Fruit fly (Drosophila melanogaster) whole organism, embryonic: ENCODE measurements around the gene CG33664.

Experiments used
- CG10543 ChIP-seq: fragments of 200-800 bp; sonication (Bioruptor generic); optimal IDR thresholded peaks from 3 replicates; lab custom pipeline; 2017; ENCODE audit warnings: missing biosample characterization, mild to moderate bottlenecking, missing genetic modification characterization, moderate library complexity
- CG10979 ChIP-seq: fragments of 200-800 bp; sonication (Bioruptor generic); optimal IDR thresholded peaks from 2 replicates; lab custom pipeline; 2018; ENCODE audit warnings: missing biosample characterization, mild to moderate bottlenecking, missing genetic modification characterization, moderate library complexity
- CG11456 ChIP-seq: fragments of 200-800 bp; sonication (Bioruptor generic); IDR thresholded peaks from 3 replicates; pipeline ENCODE4 v1.3.6; 2022; ENCODE audit warnings: missing biosample characterization, missing genetic modification characterization
- CG13424 ChIP-seq: fragments of 200-800 bp; sonication (Bioruptor generic); optimal IDR thresholded peaks from 2 replicates; lab custom pipeline; 2019; ENCODE audit warnings: missing biosample characterization, mild to moderate bottlenecking, missing genetic modification characterization, moderate library complexity
- CG13894 ChIP-seq: fragments of 200-800 bp; sonication (Bioruptor generic); optimal IDR thresholded peaks from 3 replicates; lab custom pipeline; 2018; ENCODE audit warnings: missing biosample characterization, mild to moderate bottlenecking, missing genetic modification characterization, moderate library complexity
- CG15514 ChIP-seq: fragments of 200-800 bp; sonication (Bioruptor generic); optimal IDR thresholded peaks from 3 replicates; lab custom pipeline; 2017; ENCODE audit warnings: missing biosample characterization, missing genetic modification characterization, mild to moderate bottlenecking, moderate library complexity, missing genetic modification reagents
- CG15601 ChIP-seq: fragments of 200-800 bp; sonication (Bioruptor generic); optimal IDR thresholded peaks from 3 replicates; lab custom pipeline; 2019; ENCODE audit warnings: missing biosample characterization, mild to moderate bottlenecking, missing genetic modification characterization, moderate library complexity
- CG16813 ChIP-seq: fragments of 200-800 bp; sonication (Bioruptor generic); IDR thresholded peaks from 3 replicates; pipeline ENCODE4 v1.3.6; 2022; ENCODE audit warnings: missing biosample characterization, missing genetic modification characterization; ENCODE audit not compliant: partially characterized antibody
- CG17912 ChIP-seq: fragments of 200-800 bp; sonication (Bioruptor generic); optimal IDR thresholded peaks from 2 replicates; lab custom pipeline; 2018; ENCODE audit warnings: missing biosample characterization, mild to moderate bottlenecking, missing genetic modification characterization
- CG2202 ChIP-seq: fragments of 200-800 bp; sonication (Bioruptor generic); optimal IDR thresholded peaks from 2 replicates; lab custom pipeline; 2018; ENCODE audit warnings: missing biosample characterization, mild to moderate bottlenecking, missing genetic modification characterization
- CG2712 ChIP-seq: fragments of 200-800 bp; optimal IDR thresholded peaks from 3 replicates; lab custom pipeline; 2019; ENCODE audit warnings: missing biosample characterization, mild to moderate bottlenecking, missing genetic modification characterization, moderate library complexity
- CG2889 ChIP-seq: fragments of 200-800 bp; sonication (Bioruptor generic); IDR thresholded peaks from 3 replicates; pipeline ENCODE4 v1.3.6; 2022; ENCODE audit warnings: missing biosample characterization, missing genetic modification characterization
- CG30020 ChIP-seq: fragments of 200-800 bp; optimal IDR thresholded peaks from 2 replicates; lab custom pipeline; 2019; ENCODE audit warnings: missing biosample characterization, mild to moderate bottlenecking, missing genetic modification characterization, moderate library complexity
- CG33213 ChIP-seq: fragments of 200-800 bp; sonication (Bioruptor generic); optimal IDR thresholded peaks from 3 replicates; lab custom pipeline; 2016; ENCODE audit warnings: missing biosample characterization, missing genetic modification characterization
- CG34422 ChIP-seq: fragments of 200-800 bp; sonication (Bioruptor generic); IDR thresholded peaks from 3 replicates; pipeline ENCODE4 v1.3.6; 2022; ENCODE audit warnings: missing biosample characterization, missing genetic modification characterization
- CG4617 ChIP-seq: fragments of 200-800 bp; sonication (Bioruptor generic); optimal IDR thresholded peaks from 3 replicates; lab custom pipeline; 2016; ENCODE audit warnings: missing biosample characterization, missing genetic modification characterization, borderline replicate concordance
- CG6683 ChIP-seq: fragments of 200-800 bp; sonication (Bioruptor generic); optimal IDR thresholded peaks from 2 replicates; lab custom pipeline; 2017; ENCODE audit warnings: missing biosample characterization, mild to moderate bottlenecking, missing genetic modification characterization, missing genetic modification reagents
- CG7556 ChIP-seq: fragments of 200-800 bp; sonication (Bioruptor generic); optimal IDR thresholded peaks from 2 replicates; lab custom pipeline; 2017; ENCODE audit warnings: missing biosample characterization, mild to moderate bottlenecking, missing genetic modification characterization
- CHES-1-like ChIP-seq: fragments of 200-800 bp; sonication (Bioruptor generic); optimal IDR thresholded peaks from 2 replicates; lab custom pipeline; 2016; ENCODE audit warnings: missing biosample characterization, missing genetic modification characterization
- Dref ChIP-seq: fragments of 200-800 bp; sonication (Bioruptor generic); IDR thresholded peaks from 2 replicates; pipeline ENCODE4 v1.3.6; 2022; ENCODE audit warnings: missing biosample characterization, missing genetic modification characterization
- Ets65A ChIP-seq: fragments of 200-800 bp; sonication (Bioruptor generic); peaks from one replicate; lab custom pipeline; 2016; ENCODE audit warnings: missing biosample characterization, missing genetic modification characterization
- H15 ChIP-seq: fragments of 200-800 bp; sonication (Bioruptor generic); IDR thresholded peaks from 3 replicates; pipeline ENCODE4 v1.3.6; 2022; ENCODE audit warnings: missing biosample characterization, missing genetic modification characterization
- HLH4C ChIP-seq: fragments of 200-800 bp; sonication (Bioruptor generic); IDR thresholded peaks from 3 replicates; pipeline ENCODE4 v1.3.6; 2022; ENCODE audit warnings: missing biosample characterization, missing genetic modification characterization; ENCODE audit not compliant: partially characterized antibody
- Lpt ChIP-seq: fragments of >200 bp; optimal IDR thresholded peaks from 2 replicates; lab custom pipeline; 2018; ENCODE audit warnings: missing biosample characterization, missing genetic modification characterization
- Max ChIP-seq: fragments of 200-800 bp; sonication (Bioruptor generic); optimal IDR thresholded peaks from 2 replicates; lab custom pipeline; 2016; ENCODE audit warnings: missing biosample characterization, mild to moderate bottlenecking, missing genetic modification characterization
- NC2α ChIP-seq: fragments of 200-800 bp; sonication (Bioruptor generic); optimal IDR thresholded peaks from 2 replicates; lab custom pipeline; 2016; ENCODE audit warnings: missing biosample characterization, missing genetic modification characterization
- Oaz ChIP-seq: fragments of 200-800 bp; sonication (Bioruptor generic); IDR thresholded peaks from 2 replicates; pipeline ENCODE4 v1.3.6; 2022; ENCODE audit warnings: missing biosample characterization, missing genetic modification characterization
- Tbp ChIP-seq: fragments of >200 bp; optimal IDR thresholded peaks from 2 replicates; lab custom pipeline; 2018; ENCODE audit warnings: missing biosample characterization, missing genetic modification characterization
- bbx ChIP-seq: fragments of 200-800 bp; sonication (Bioruptor generic); IDR thresholded peaks from 2 replicates; pipeline ENCODE4 v1.3.6; 2022; ENCODE audit warnings: missing biosample characterization, missing genetic modification characterization; ENCODE audit not compliant: partially characterized antibody
- crp ChIP-seq, 2 experiments: fragments of 200-800 bp; sonication (Bioruptor generic); optimal IDR thresholded peaks; 2 replicates in 1 of 2; 3 replicates in 1 of 2; lab custom pipeline; 2017; ENCODE audit warnings: missing biosample characterization in 2 of 2, missing genetic modification characterization in 2 of 2, mild to moderate bottlenecking in 1 of 2, moderate library complexity in 1 of 2
- dm ChIP-seq: fragments of 200-800 bp; sonication (Bioruptor generic); optimal IDR thresholded peaks from 3 replicates; lab custom pipeline; 2016; ENCODE audit warnings: missing biosample characterization, missing genetic modification characterization
- dmrt11E ChIP-seq: fragments of 200-800 bp; sonication (Bioruptor generic); optimal IDR thresholded peaks from 3 replicates; lab custom pipeline; 2018; ENCODE audit warnings: missing biosample characterization, mild to moderate bottlenecking, missing genetic modification characterization, moderate library complexity
- ewg ChIP-seq: fragments of 200-800 bp; sonication (Bioruptor generic); optimal IDR thresholded peaks from 3 replicates; lab custom pipeline; 2017; ENCODE audit warnings: mild to moderate bottlenecking, missing biosample characterization, missing genetic modification reagents, missing genetic modification characterization
- gcm ChIP-seq: fragments of 200-800 bp; sonication (Bioruptor generic); optimal IDR thresholded peaks from 2 replicates; lab custom pipeline; 2019; ENCODE audit warnings: missing biosample characterization, mild to moderate bottlenecking, missing genetic modification characterization, moderate library complexity
- h ChIP-seq: fragments of >200 bp; optimal IDR thresholded peaks from 2 replicates; lab custom pipeline; 2017
- hbn ChIP-seq: fragments of 200-800 bp; sonication (Bioruptor generic); IDR thresholded peaks from 2 replicates; pipeline ENCODE4 v1.3.6; 2022; ENCODE audit warnings: missing biosample characterization, missing genetic modification characterization; ENCODE audit not compliant: partially characterized antibody
- ken ChIP-seq: fragments of 200-800 bp; sonication (Bioruptor generic); IDR thresholded peaks from 3 replicates; pipeline ENCODE4 v1.3.6; 2022; ENCODE audit warnings: missing biosample characterization, missing genetic modification characterization
- kni ChIP-seq: fragments of 200-800 bp; sonication (Bioruptor generic); optimal IDR thresholded peaks from 3 replicates; lab custom pipeline; 2017; ENCODE audit warnings: mild to moderate bottlenecking, missing biosample characterization, missing genetic modification reagents, missing genetic modification characterization
- lab ChIP-seq: fragments of 200-800 bp; sonication (Bioruptor generic); optimal IDR thresholded peaks from 3 replicates; lab custom pipeline; 2017; ENCODE audit warnings: missing biosample characterization, missing genetic modification characterization, mild to moderate bottlenecking, moderate library complexity, missing genetic modification reagents
- pho ChIP-seq: fragments of 200-800 bp; sonication (Bioruptor generic); optimal IDR thresholded peaks from 2 replicates; lab custom pipeline; 2016; ENCODE audit warnings: missing biosample characterization, missing genetic modification characterization
- pum ChIP-seq: fragments of 200-800 bp; sonication (Bioruptor generic); optimal IDR thresholded peaks from 2 replicates; lab custom pipeline; 2016; ENCODE audit warnings: missing biosample characterization, missing genetic modification characterization
- seq ChIP-seq: fragments of 200-800 bp; sonication (Bioruptor generic); IDR thresholded peaks from 2 replicates; pipeline ENCODE4 v1.3.6; 2022; ENCODE audit warnings: missing biosample characterization, missing genetic modification characterization
- sim ChIP-seq: fragments of 200-800 bp; sonication (Bioruptor generic); IDR thresholded peaks from 2 replicates; pipeline ENCODE4 v1.3.6; 2022; ENCODE audit warnings: missing biosample characterization, missing genetic modification characterization
- slbo ChIP-seq: fragments of 200-800 bp; sonication (Bioruptor generic); IDR thresholded peaks from 2 replicates; pipeline ENCODE4 v1.3.6; 2022; ENCODE audit warnings: missing biosample characterization, missing genetic modification characterization
- so ChIP-seq: fragments of 200-800 bp; sonication (Bioruptor generic); IDR thresholded peaks from 3 replicates; pipeline ENCODE4 v1.3.6; 2022; ENCODE audit warnings: missing biosample characterization, missing genetic modification characterization
- tin ChIP-seq: fragments of 200-800 bp; sonication (Bioruptor generic); optimal IDR thresholded peaks from 3 replicates; lab custom pipeline; 2016; ENCODE audit warnings: missing biosample characterization, missing genetic modification characterization
- trem ChIP-seq: fragments of 200-800 bp; optimal IDR thresholded peaks from 3 replicates; lab custom pipeline; 2019; ENCODE audit warnings: missing biosample characterization, mild to moderate bottlenecking, missing genetic modification characterization, moderate library complexity
- wek ChIP-seq: fragments of 200-800 bp; sonication (Bioruptor generic); optimal IDR thresholded peaks from 3 replicates; lab custom pipeline; 2018; ENCODE audit warnings: missing biosample characterization, mild to moderate bottlenecking, missing genetic modification characterization, moderate library complexity

Gene CG33664

DNA sequence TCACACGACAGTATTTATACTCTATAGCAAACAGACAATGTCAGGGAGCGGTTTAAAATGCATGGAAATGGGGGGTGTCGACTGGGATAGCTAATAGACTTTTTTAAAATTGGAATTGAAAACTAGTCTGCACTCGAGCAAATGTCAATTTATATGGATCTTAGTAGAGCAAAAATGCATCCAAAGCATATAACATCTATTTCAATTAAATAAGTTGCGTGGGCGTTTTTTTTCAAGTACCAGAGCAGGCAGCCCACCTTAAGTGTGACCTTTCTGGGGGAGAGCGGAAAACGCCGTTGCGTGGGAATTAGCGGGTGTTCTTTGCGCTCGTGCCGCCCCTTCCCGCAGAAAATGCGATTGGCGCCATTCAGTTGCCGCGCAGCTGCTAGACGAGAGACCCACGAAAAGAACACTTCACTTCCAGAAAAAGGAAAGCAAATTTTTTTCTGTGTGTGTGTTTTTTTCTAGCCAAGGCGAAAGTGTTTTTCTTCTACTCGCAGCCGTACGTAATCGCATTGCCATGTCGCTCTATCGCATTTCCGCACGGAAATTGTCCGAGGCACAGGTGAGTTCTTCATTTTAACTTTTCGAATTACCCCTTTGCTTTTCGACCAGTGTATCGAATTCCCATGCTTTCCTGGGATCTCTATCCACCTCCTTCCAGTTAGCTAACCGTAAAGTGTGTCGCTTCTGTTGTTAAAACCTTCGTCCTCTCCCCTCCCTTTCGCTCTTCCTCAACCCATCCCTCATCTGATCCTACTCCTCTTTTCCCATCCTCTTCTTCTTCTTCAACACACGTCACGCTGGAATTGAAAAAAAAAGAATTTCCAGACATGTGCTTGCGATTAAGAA lies 31.9 kb upstream of the CG33664 start (continued):
- TF ChIP-seq CG15601 (tag; lab: Kevin White, UChicago) (peak; percentile 17), CG10543 (GFP tag; lab: Kevin White, UChicago) (peak; percentile 63), CG13894 (tag; lab: Kevin White, UChicago) (no peak), CG30020 (tag; lab: Kevin White, UChicago) (no peak), kni (GFP tag; lab: Kevin White, UChicago) (no peak), sim (GFP tag; lab: Robert Waterston, UW) (0 out of 2 replicates have a peak, but pooled peaks have one; percentile 6), slbo (peak; percentile 40; the same call in 1 of the 2 replicates), Lpt (no peak), dmrt11E (no peak), bbx (GFP tag; lab: Robert Waterston, UW) (peak; percentile 43; the same call in 1 of the 2 replicates), pum (GFP tag; lab: Kevin White, UChicago) (no peak), CG2712 (tag; lab: Kevin White, UChicago) (no peak), CG7556 (no peak), CG13424 (no peak), lab (peak; percentile 74), gcm (GFP tag; lab: Kevin White, UChicago) (peak; percentile 16), Ets65A (GFP tag; lab: Kevin White, UChicago) (peak; percentile 78), CG10979 (no peak), Dref (GFP tag; lab: Robert Waterston, UW) (0 out of 2 replicates have a peak, but pooled peaks have one; percentile 25), wek (GFP tag; lab: Kevin White, UChicago) (peak; percentile 12), HLH4C (no peak), CG15514 (GFP tag; lab: Kevin White, UChicago) (peak; percentile 66), CG16813 (no peak), NC2α (no peak), so (GFP tag; lab: Robert Waterston, UW) (0 out of 3 replicates have a peak, but pooled peaks have one; percentile 11), CHES-1-like (no peak), CG4617 (GFP tag; lab: Kevin White, UChicago) (peak; percentile 9), CG34422 (peak; percentile 35; the same call in 1 of the 3 replicates), CG11456 (GFP tag; lab: Robert Waterston, UW) (no peak), hbn (GFP tag; lab: Robert Waterston, UW) (0 out of 2 replicates have a peak, but pooled peaks have one; percentile 17), ken (GFP tag; lab: Robert Waterston, UW) (0 out of 3 replicates have a peak, but pooled peaks have one; percentile 39), Max (no peak), CG2202 (tag; lab: Kevin White, UChicago) (no peak), CG2889 (GFP tag; lab: Robert Waterston, UW) (no peak), tin (no peak), h (lab: Kevin White, UChicago) (no peak), dm (peak; percentile 52), H15 (no peak), trem (tag; lab: Kevin White, UChicago) (peak; percentile 21), crp (GFP tag; optimal IDR thresholded peaks at IDR 0.05; lab: Kevin White, UChicago) (peak in 1 of 2 experiments; percentile 18), seq (GFP tag; lab: Robert Waterston, UW) (no peak), pho (peak; percentile 4), CG17912 (GFP tag; lab: Kevin White, UChicago) (no peak), CG33213 (GFP tag; lab: Kevin White, UChicago) (no peak), ewg (GFP tag; lab: Kevin White, UChicago) (peak; percentile 57), Tbp (GFP tag; lab: Kevin White, UChicago) (no peak), Oaz (GFP tag; lab: Robert Waterston, UW) (no peak), CG6683 (GFP tag; lab: Kevin White, UChicago) (no peak)
